Worm (Caenorhabditis elegans) whole organism, L1 larva: ENCODE data around the gene B0495.7.

Experiments
- ceh-90 ChIP-seq: sonication (generic microtip); optimal IDR thresholded peaks from 2 replicates; lab custom pipeline; 2016; ENCODE audit warnings: missing genetic modification characterization, missing compliant biosample characterization
- egl-27 ChIP-seq, 2 experiments: fragments of 150-350 bp in 1 of 2; sonication (generic microtip); optimal IDR thresholded peaks; 3 replicates each; lab custom pipeline; 2017 to 2018; ENCODE audit warnings: missing biosample characterization in 2 of 2, missing genetic modification characterization in 2 of 2, missing genetic modification reagents in 2 of 2
- lin-13 ChIP-seq: fragments of 150-350 bp; optimal IDR thresholded peaks from 2 replicates; lab custom pipeline; 2014; ENCODE audit warnings: missing biosample characterization, missing genetic modification reagents, missing genetic modification characterization
- lsy-2 ChIP-seq, 2 experiments: fragments of 150-350 bp; optimal IDR thresholded peaks; 2 replicates each; lab custom pipeline; 2014; ENCODE audit warnings: missing biosample characterization in 2 of 2, missing genetic modification characterization in 2 of 2
- skn-1 ChIP-seq: fragments of 150-350 bp; optimal IDR thresholded peaks from 2 replicates; lab custom pipeline; 2014; ENCODE audit warnings: missing biosample characterization, missing genetic modification characterization

ce11 chrII:7699009-7699408, 6.0 kb downstream of the B0495.7 start, which contains the start of the genes moa-2 and cdk-11.1:
- TF ChIP-seq lsy-2 (tag; optimal IDR thresholded peaks at IDR 0.05; lab: Kevin White, UChicago) (peak; percentile 88 to 98), egl-27 (tag; optimal IDR thresholded peaks at IDR 0.05; lab: Kevin White, UChicago) (no peak), lin-13 (no peak), skn-1 (tag; lab: Kevin White, UChicago) (peak; percentile 40), ceh-90 (tag; lab: Kevin White, UChicago) (no peak)
